Fruit fly (Drosophila melanogaster) whole organism, embryonic: ENCODE measurements around the gene Rab18.

Experiments used
- Abd-B ChIP-seq: fragments of 200-800 bp; sonication (Bioruptor generic); optimal IDR thresholded peaks from 2 replicates; lab custom pipeline; 2018; ENCODE audit warnings: missing biosample characterization, mild to moderate bottlenecking, missing genetic modification characterization, moderate library complexity
- Asciz ChIP-seq: fragments of 200-800 bp; sonication (Bioruptor generic); optimal IDR thresholded peaks from 2 replicates; lab custom pipeline; 2017; ENCODE audit warnings: missing biosample characterization, mild to moderate bottlenecking, missing genetic modification characterization, missing genetic modification reagents
- BEAF-32 ChIP-seq: fragments of 200-800 bp; sonication (Bioruptor generic); optimal IDR thresholded peaks from 3 replicates; lab custom pipeline; 2017; ENCODE audit warnings: missing biosample characterization, missing genetic modification characterization, mild to moderate bottlenecking, moderate library complexity, missing genetic modification reagents
- C15 ChIP-seq: fragments of 200-800 bp; sonication (Bioruptor generic); IDR thresholded peaks from 3 replicates; pipeline ENCODE4 v1.3.6; 2022; ENCODE audit warnings: missing biosample characterization, missing genetic modification characterization
- CG13287 ChIP-seq: fragments of 200-800 bp; sonication (Bioruptor generic); IDR thresholded peaks from 2 replicates; pipeline ENCODE4 v1.3.6; 2022; ENCODE audit warnings: missing biosample characterization, missing genetic modification characterization; ENCODE audit not compliant: partially characterized antibody
- CG14710 ChIP-seq: fragments of 200-800 bp; sonication (Bioruptor generic); optimal IDR thresholded peaks from 3 replicates; lab custom pipeline; 2019; ENCODE audit warnings: missing biosample characterization, mild to moderate bottlenecking, missing genetic modification characterization, moderate library complexity
- CG15696 ChIP-seq: fragments of 200-800 bp; sonication (Bioruptor generic); optimal IDR thresholded peaks from 2 replicates; lab custom pipeline; 2019; ENCODE audit warnings: missing biosample characterization, mild to moderate bottlenecking, missing genetic modification characterization, moderate library complexity
- CG2120 ChIP-seq: fragments of 200-800 bp; sonication (Bioruptor generic); optimal IDR thresholded peaks from 3 replicates; lab custom pipeline; 2016; ENCODE audit warnings: missing biosample characterization, missing genetic modification characterization
- CG2889 ChIP-seq: fragments of 200-800 bp; sonication (Bioruptor generic); IDR thresholded peaks from 3 replicates; pipeline ENCODE4 v1.3.6; 2022; ENCODE audit warnings: missing biosample characterization, missing genetic modification characterization
- CG30431 ChIP-seq: fragments of 200-800 bp; sonication (Bioruptor generic); optimal IDR thresholded peaks from 2 replicates; lab custom pipeline; 2017; ENCODE audit warnings: missing biosample characterization, missing genetic modification characterization
- CG31365 ChIP-seq: fragments of 200-800 bp; sonication (Bioruptor generic); optimal IDR thresholded peaks from 2 replicates; lab custom pipeline; 2018; ENCODE audit warnings: missing biosample characterization, mild to moderate bottlenecking, missing genetic modification characterization
- CG4282 ChIP-seq: fragments of 200-800 bp; sonication (Bioruptor generic); optimal IDR thresholded peaks from 2 replicates; lab custom pipeline; 2016; ENCODE audit warnings: missing biosample characterization, missing genetic modification characterization
- CG4730 ChIP-seq: fragments of 200-800 bp; sonication (Bioruptor generic); IDR thresholded peaks from 2 replicates; pipeline ENCODE4 v1.3.6; 2022; ENCODE audit warnings: missing biosample characterization, missing genetic modification characterization
- CG5245 ChIP-seq: fragments of 200-800 bp; sonication (Bioruptor generic); optimal IDR thresholded peaks from 3 replicates; lab custom pipeline; 2016; ENCODE audit warnings: missing biosample characterization, missing genetic modification characterization
- CG7271 ChIP-seq: fragments of 200-800 bp; sonication (Bioruptor generic); optimal IDR thresholded peaks from 2 replicates; lab custom pipeline; 2018; ENCODE audit warnings: missing biosample characterization, mild to moderate bottlenecking, missing genetic modification characterization, moderate library complexity
- CG8359 ChIP-seq: fragments of 200-800 bp; sonication (Bioruptor generic); optimal IDR thresholded peaks from 2 replicates; lab custom pipeline; 2017; ENCODE audit warnings: missing biosample characterization, mild to moderate bottlenecking, missing genetic modification characterization, borderline replicate concordance
- CoRest ChIP-seq: fragments of 200-800 bp; sonication (Bioruptor generic); optimal IDR thresholded peaks from 3 replicates; lab custom pipeline; 2018; ENCODE audit warnings: missing biosample characterization, mild to moderate bottlenecking, missing genetic modification characterization, moderate library complexity
- D19B ChIP-seq: fragments of 200-800 bp; sonication (Bioruptor generic); optimal IDR thresholded peaks from 2 replicates; lab custom pipeline; 2017; ENCODE audit warnings: missing biosample characterization, mild to moderate bottlenecking, missing genetic modification characterization
- Deaf1 ChIP-seq: fragments of 200-800 bp; optimal IDR thresholded peaks from 3 replicates; lab custom pipeline; 2019; ENCODE audit warnings: missing biosample characterization, mild to moderate bottlenecking, missing genetic modification characterization, moderate library complexity
- Doc3 ChIP-seq: fragments of 200-800 bp; sonication (Bioruptor generic); IDR thresholded peaks from 3 replicates; pipeline ENCODE4 v1.3.6; 2022; ENCODE audit warnings: missing biosample characterization, missing genetic modification characterization; ENCODE audit not compliant: partially characterized antibody
- Dp ChIP-seq: fragments of 200-800 bp; sonication (Bioruptor generic); optimal IDR thresholded peaks from 2 replicates; lab custom pipeline; 2018; ENCODE audit warnings: missing biosample characterization, mild to moderate bottlenecking, missing genetic modification characterization, moderate library complexity
- E2f1 ChIP-seq: fragments of 200-800 bp; sonication (Bioruptor generic); IDR thresholded peaks from 2 replicates; pipeline ENCODE4 v1.3.6; 2022; ENCODE audit warnings: missing biosample characterization, missing genetic modification characterization
- E2f2 ChIP-seq: fragments of 200-800 bp; sonication (Bioruptor generic); IDR thresholded peaks from 2 replicates; pipeline ENCODE4 v1.3.6; 2022; ENCODE audit warnings: missing biosample characterization, missing genetic modification characterization
- Hr39 ChIP-seq: fragments of >200 bp; optimal IDR thresholded peaks from 2 replicates; lab custom pipeline; 2017
- Hr51 ChIP-seq, 2 experiments: fragments of 200-800 bp; sonication (Bioruptor generic); optimal IDR thresholded peaks; 2 replicates in 1 of 2; 3 replicates in 1 of 2; lab custom pipeline; 2016 to 2018; ENCODE audit warnings: missing biosample characterization in 2 of 2, missing genetic modification characterization in 2 of 2, mild to moderate bottlenecking in 1 of 2, moderate library complexity in 1 of 2
- Jarid2 ChIP-seq: fragments of 200-800 bp; sonication (Bioruptor generic); optimal IDR thresholded peaks from 3 replicates; lab custom pipeline; 2017; ENCODE audit warnings: mild to moderate bottlenecking, missing biosample characterization, missing genetic modification reagents, missing genetic modification characterization
- Lhr ChIP-seq: fragments of 200-800 bp; sonication (Bioruptor generic); optimal IDR thresholded peaks from 3 replicates; lab custom pipeline; 2017; ENCODE audit warnings: mild to moderate bottlenecking, missing biosample characterization, missing genetic modification reagents, missing genetic modification characterization
- MESR4 ChIP-seq: fragments of 200-800 bp; sonication (Bioruptor generic); optimal IDR thresholded peaks from 2 replicates; lab custom pipeline; 2018; ENCODE audit warnings: missing biosample characterization, mild to moderate bottlenecking, missing genetic modification characterization, moderate library complexity
- Ravus ChIP-seq: fragments of 200-800 bp; sonication (Bioruptor generic); IDR thresholded peaks from 2 replicates; pipeline ENCODE4 v1.3.6; 2022; ENCODE audit warnings: missing biosample characterization, missing genetic modification characterization
- Sox100B ChIP-seq: fragments of 200-800 bp; sonication (Bioruptor generic); optimal IDR thresholded peaks from 3 replicates; lab custom pipeline; 2018; ENCODE audit warnings: missing biosample characterization, mild to moderate bottlenecking, missing genetic modification characterization
- Vsx1 ChIP-seq: fragments of 200-800 bp; sonication (Bioruptor generic); optimal IDR thresholded peaks from 2 replicates; lab custom pipeline; 2017; ENCODE audit warnings: missing biosample characterization, mild to moderate bottlenecking, missing genetic modification characterization, missing genetic modification reagents
- chm ChIP-seq: fragments of 200-800 bp; sonication (Bioruptor generic); IDR thresholded peaks from 2 replicates; pipeline ENCODE4 v1.3.6; 2022; ENCODE audit warnings: missing biosample characterization, missing genetic modification characterization
- chn ChIP-seq: fragments of 200-800 bp; sonication (Bioruptor generic); optimal IDR thresholded peaks from 2 replicates; lab custom pipeline; 2016; ENCODE audit warnings: missing biosample characterization, missing genetic modification characterization
- corto ChIP-seq: fragments of 200-800 bp; sonication (Bioruptor generic); optimal IDR thresholded peaks from 2 replicates; lab custom pipeline; 2016; ENCODE audit warnings: missing biosample characterization, mild to moderate bottlenecking, missing genetic modification characterization, moderate library complexity
- emc ChIP-seq: fragments of 200-800 bp; sonication (Bioruptor generic); optimal IDR thresholded peaks from 2 replicates; lab custom pipeline; 2016; ENCODE audit warnings: missing biosample characterization, missing genetic modification characterization
- hbn ChIP-seq: fragments of 200-800 bp; sonication (Bioruptor generic); IDR thresholded peaks from 2 replicates; pipeline ENCODE4 v1.3.6; 2022; ENCODE audit warnings: missing biosample characterization, missing genetic modification characterization; ENCODE audit not compliant: partially characterized antibody
- hkb ChIP-seq, 2 experiments: fragments of 200-800 bp in 1 of 2; fragments of >200 bp in 1 of 2; sonication (Bioruptor generic) in 1 of 2; IDR thresholded peaks in 1 of 2; optimal IDR thresholded peaks in 1 of 2; 2 replicates each; pipeline versions ENCODE4 v1.3.6 to Lab custom; 2017 to 2022; ENCODE audit warnings: missing biosample characterization in 1 of 2, missing genetic modification characterization in 1 of 2
- jumu ChIP-seq: fragments of 200-800 bp; sonication (Bioruptor generic); optimal IDR thresholded peaks from 3 replicates; lab custom pipeline; 2016; ENCODE audit warnings: missing biosample characterization, missing genetic modification characterization
- mirr ChIP-seq: fragments of 200-800 bp; sonication (Bioruptor generic); optimal IDR thresholded peaks from 3 replicates; lab custom pipeline; 2018; ENCODE audit warnings: missing biosample characterization, mild to moderate bottlenecking, missing genetic modification characterization
- nom ChIP-seq: fragments of 200-800 bp; sonication (Bioruptor generic); optimal IDR thresholded peaks from 2 replicates; lab custom pipeline; 2017; ENCODE audit warnings: missing biosample characterization, missing genetic modification characterization, mild to moderate bottlenecking, moderate library complexity, missing genetic modification reagents
- rib ChIP-seq: fragments of 200-800 bp; sonication (Bioruptor generic); IDR thresholded peaks from 2 replicates; pipeline ENCODE4 v1.3.6; 2022; ENCODE audit warnings: missing biosample characterization, missing genetic modification characterization
- ro ChIP-seq: fragments of 200-800 bp; sonication (Bioruptor generic); IDR thresholded peaks from 2 replicates; pipeline ENCODE4 v1.3.6; 2022; ENCODE audit warnings: missing biosample characterization, missing genetic modification characterization
- sima ChIP-seq: fragments of 200-800 bp; sonication (Bioruptor generic); optimal IDR thresholded peaks from 2 replicates; lab custom pipeline; 2016; ENCODE audit warnings: missing biosample characterization, missing genetic modification characterization
- ssp ChIP-seq: fragments of 200-800 bp; sonication (Bioruptor generic); IDR thresholded peaks from 2 replicates; pipeline ENCODE4 v1.3.6; 2022; ENCODE audit warnings: missing biosample characterization, missing genetic modification characterization
- unc-4 ChIP-seq: fragments of 200-800 bp; sonication (Bioruptor generic); IDR thresholded peaks from 2 replicates; pipeline ENCODE4 v1.3.6; 2022; ENCODE audit warnings: missing biosample characterization, missing genetic modification characterization; ENCODE audit not compliant: partially characterized antibody

Rab18 gene

dm6 chrX:5689417-5690215 is 18.0 kb upstream of the Rab18 start, which contains the start of the genes PGAP1 and cv (continued):
- no peak for TF ChIP-seq Vsx1 (GFP tag; lab: Kevin White, UChicago)
- TF ChIP-seq nom, result no peak
- no peak for TF ChIP-seq CG4282
- no peak for TF ChIP-seq CG2889
- TF ChIP-seq MESR4 (GFP tag; lab: Kevin White, UChicago), result peak; percentile 20
- TF ChIP-seq emc (GFP tag; lab: Kevin White, UChicago), result no peak
- TF ChIP-seq chn (GFP tag; lab: Kevin White, UChicago), result no peak
- TF ChIP-seq rib (GFP tag; lab: Robert Waterston, UW), result no peak
- TF ChIP-seq CG30431 (GFP tag; lab: Kevin White, UChicago), result no peak
- TF ChIP-seq Asciz (GFP tag; lab: Kevin White, UChicago), result no peak
- no peak for TF ChIP-seq Hr39
- no peak for TF ChIP-seq Sox100B (GFP tag; lab: Kevin White, UChicago)
- TF ChIP-seq ro (GFP tag; lab: Robert Waterston, UW), result no peak
- TF ChIP-seq CG8359 (GFP tag; lab: Kevin White, UChicago), result no peak
- TF ChIP-seq CG31365 (tag; lab: Kevin White, UChicago), result no peak
- TF ChIP-seq Deaf1 (tag; lab: Kevin White, UChicago), result peak; percentile 59

- no peak for TF ChIP-seq hbn (GFP tag; lab: Robert Waterston, UW)
- no peak for TF ChIP-seq D19B (GFP tag; lab: Kevin White, UChicago)
- no peak for TF ChIP-seq CG2120 (GFP tag; lab: Kevin White, UChicago)
- no peak for TF ChIP-seq mirr (GFP tag; lab: Kevin White, UChicago)
- TF ChIP-seq Hr51 (GFP tag; optimal IDR thresholded peaks at IDR 0.05; lab: Kevin White, UChicago), result no peak
- TF ChIP-seq E2f1 (GFP tag; lab: Robert Waterston, UW), result no peak
- no peak for TF ChIP-seq corto (GFP tag; lab: Kevin White, UChicago)
Observed at dm6 chrX:5682940-5683339, 11.3 kb upstream of the Rab18 start, which contains the start of gene CG42449. Gene CG42449 (plus strand): TSS chrX:5683240.

dm6 chrX:5679933-5680667 is 8.5 kb upstream of the Rab18 start, which contains the start of the genes Tre1 and Gr5a:
Gene Tre1 (minus strand): TSS chrX:5679977.
Gene Gr5a (plus strand): TSS chrX:5680617.
- no peak for TF ChIP-seq Ravus (GFP tag; lab: Robert Waterston, UW)
- TF ChIP-seq C15 (GFP tag; lab: Robert Waterston, UW), result no peak
- TF ChIP-seq Jarid2 (GFP tag; lab: Kevin White, UChicago), result no peak
- TF ChIP-seq hkb (optimal IDR thresholded peaks at IDR 0.05; lab: Kevin White, UChicago), result no peak
- no peak for TF ChIP-seq hkb (GFP tag; IDR thresholded peaks at IDR 0.05; lab: Robert Waterston, UW)
- no peak for TF ChIP-seq Lhr (GFP tag; lab: Kevin White, UChicago)
- no peak for TF ChIP-seq CG4730 (GFP tag; lab: Robert Waterston, UW)
- TF ChIP-seq E2f2 (GFP tag; lab: Robert Waterston, UW), result peak; percentile 80
- no peak for TF ChIP-seq jumu (GFP tag; lab: Kevin White, UChicago)
- TF ChIP-seq ssp (GFP tag; lab: Robert Waterston, UW), result no peak
- no peak for TF ChIP-seq Abd-B (GFP tag; lab: Kevin White, UChicago)
- no peak for TF ChIP-seq Doc3 (GFP tag; lab: Robert Waterston, UW)
- peak; percentile 51 for TF ChIP-seq Dp
- TF ChIP-seq CG7271 (tag; lab: Kevin White, UChicago), result peak; percentile 10
- no peak for TF ChIP-seq CG14710 (tag; lab: Kevin White, UChicago)
- no peak for TF ChIP-seq CoRest
- TF ChIP-seq CG15696 (tag; lab: Kevin White, UChicago), result no peak
- TF ChIP-seq BEAF-32, result peak; percentile 5
- TF ChIP-seq CG5245 (GFP tag; lab: Kevin White, UChicago), result no peak
- TF ChIP-seq CG13287 (GFP tag; lab: Robert Waterston, UW), result peak; percentile 30; the same call in 1 of the 2 replicates
- no peak for TF ChIP-seq sima
- TF ChIP-seq chm (GFP tag; lab: Robert Waterston, UW), result no peak
- no peak for TF ChIP-seq unc-4 (GFP tag; lab: Robert Waterston, UW)
